Fruit fly (Drosophila melanogaster): ENCODE results near the gene lin-28.

DNA sequence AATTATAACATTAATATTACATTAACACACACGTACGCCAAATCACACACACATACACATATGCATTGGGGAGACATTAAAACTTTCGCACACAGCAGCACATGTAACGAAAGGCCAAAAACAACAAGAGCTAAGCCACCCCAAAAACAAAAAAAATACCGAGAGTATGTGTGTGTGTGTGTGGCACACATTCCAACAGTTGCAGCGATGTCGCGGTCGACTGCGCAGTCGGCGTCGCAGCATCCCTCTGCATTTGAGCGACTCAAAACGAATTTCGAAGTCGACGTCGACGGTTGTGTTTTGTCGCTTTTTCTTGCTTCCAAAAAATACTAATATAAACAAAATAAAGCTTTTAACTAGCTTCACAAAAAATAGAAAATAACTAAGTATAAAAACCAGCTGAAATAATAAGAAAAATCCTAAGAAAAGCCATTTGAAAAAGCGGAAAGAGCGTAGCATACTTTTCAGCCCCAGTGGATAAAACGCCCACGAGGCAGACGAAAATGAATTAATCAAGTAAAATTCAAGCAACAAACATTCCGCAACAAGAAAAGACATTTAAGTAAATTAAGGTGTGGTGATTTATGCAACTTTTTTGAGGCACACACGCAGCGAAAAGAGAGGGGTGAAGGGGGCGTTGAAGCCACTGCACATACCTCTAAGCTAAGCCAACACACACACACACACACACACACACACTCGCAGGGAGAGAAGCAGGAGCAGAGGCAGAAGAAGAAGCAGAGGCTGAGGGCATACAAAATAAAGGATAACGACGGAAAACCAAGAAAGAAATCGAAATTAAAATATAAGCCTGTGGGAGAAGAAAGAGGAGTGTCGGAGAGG, 9.6 kb downstream of the lin-28 start, which contains the start of gene CG46320:
- TF ChIP-seq CG8478 (optimal IDR thresholded peaks at IDR 0.05): no peak
- TF ChIP-seq psq (optimal IDR thresholded peaks at IDR 0.05): no peak
- TF ChIP-seq Dll (optimal IDR thresholded peaks at IDR 0.05): no peak
- no peak for TF ChIP-seq usp (GFP tag; optimal IDR thresholded peaks at IDR 0.05)
- no peak for TF ChIP-seq pan (optimal IDR thresholded peaks at IDR 0.05)
- TF ChIP-seq EcR (GFP tag; optimal IDR thresholded peaks at IDR 0.05): no peak

Data from whole organism.